Worm (Caenorhabditis elegans): Measurements from ENCODE around the gene C55A6.7.
"Not testable (repeated sequence)": the region's sequence is repeated elsewhere in the genome, so short reads cannot be mapped to it uniquely, and the experiment has no call there.

Gene C55A6.7

ce11 chrV:11480734-11481133 is 39.6 kb downstream of the C55A6.7 start, which contains the start of gene T11F9.14:
T11F9.14 (minus strand) TSS chrV:11480834.
- TF ChIP-seq ets-7 (tag; optimal IDR thresholded peaks at IDR 0.05); hmg-4 (GFP tag; optimal IDR thresholded peaks at IDR 0.05); hnd-1 (tag; optimal IDR thresholded peaks at IDR 0.05): not testable (repeated sequence)

- TF ChIP-seq F13C5.2 (tag; optimal IDR thresholded peaks at IDR 0.05): no peak
- TF ChIP-seq sea-1 (GFP tag; conservative IDR thresholded peaks at IDR 0.05): no peak
- no peak for TF ChIP-seq scrt-1 (GFP tag; IDR thresholded peaks at IDR 0.05)
- TF ChIP-seq hmbx-1 (tag; optimal IDR thresholded peaks at IDR 0.05): no peak
- TF ChIP-seq hnd-1 (tag; optimal IDR thresholded peaks at IDR 0.05): no peak
- TF ChIP-seq ceh-36 (tag; optimal IDR thresholded peaks at IDR 0.05): no peak
- no peak for TF ChIP-seq hmg-4 (GFP tag; optimal IDR thresholded peaks at IDR 0.05)
- TF ChIP-seq tbx-11 (GFP tag; IDR thresholded peaks at IDR 0.05): no peak
- no peak for TF ChIP-seq ets-7 (tag; optimal IDR thresholded peaks at IDR 0.05)
These were observed 40.9 kb downstream of the C55A6.7 start, which contains the start of gene T11F9.22 for ce11 chrV:11479406-11479805. T11F9.22 (plus strand) TSS chrV:11479706.

- TF ChIP-seq tbx-37 (GFP tag; conservative IDR thresholded peaks at IDR 0.05); pes-1 (GFP tag; IDR thresholded peaks at IDR 0.05); hmbx-1 (tag; optimal IDR thresholded peaks at IDR 0.05): not testable (repeated sequence)
These were observed 44.7 kb downstream of the C55A6.7 start, which contains the start of gene T11F9.7 for ce11 chrV:11475638-11476037. T11F9.7 (plus strand) TSS chrV:11475938.

ce11 chrV:11474399-11474798 is 45.9 kb downstream of the C55A6.7 start, which contains the start of gene nas-22:
nas-22 (plus strand) TSS chrV:11474699.
- TF ChIP-seq B0310.2 (tag; optimal IDR thresholded peaks at IDR 0.05): no peak
- no peak for TF ChIP-seq ceh-36 (tag; optimal IDR thresholded peaks at IDR 0.05)
- TF ChIP-seq ets-7 (tag; optimal IDR thresholded peaks at IDR 0.05): no peak
- no peak for TF ChIP-seq tbx-37 (GFP tag; conservative IDR thresholded peaks at IDR 0.05)
- TF ChIP-seq F13C5.2 (tag; optimal IDR thresholded peaks at IDR 0.05): no peak
- TF ChIP-seq sea-1 (GFP tag; conservative IDR thresholded peaks at IDR 0.05): no peak
- TF ChIP-seq flt-1 (GFP tag; IDR thresholded peaks at IDR 0.05): no peak
- TF ChIP-seq hmbx-1 (tag; optimal IDR thresholded peaks at IDR 0.05): no peak
- TF ChIP-seq scrt-1 (GFP tag; IDR thresholded peaks at IDR 0.05): no peak
- TF ChIP-seq ceh-13 (GFP tag; optimal IDR thresholded peaks at IDR 0.05): no peak
- TF ChIP-seq ama-1 (optimal IDR thresholded peaks at IDR 0.05): no peak
- TF ChIP-seq hnd-1 (tag; optimal IDR thresholded peaks at IDR 0.05): no peak
- no peak for TF ChIP-seq tbx-11 (GFP tag; IDR thresholded peaks at IDR 0.05)

ce11 chrV:11472209-11472608 is 48.1 kb downstream of the C55A6.7 start, which contains the start of the genes nas-20 and nas-21:
nas-20 (minus strand) TSS chrV:11472309.
nas-21 (plus strand) TSS chrV:11472564.
- TF ChIP-seq tbx-37 (GFP tag; conservative IDR thresholded peaks at IDR 0.05): no peak
- no peak for TF ChIP-seq ceh-13 (GFP tag; optimal IDR thresholded peaks at IDR 0.05)
- TF ChIP-seq ceh-36 (tag; optimal IDR thresholded peaks at IDR 0.05): no peak
- no peak for TF ChIP-seq tra-4 (tag; optimal IDR thresholded peaks at IDR 0.05)
- no peak for TF ChIP-seq ets-7 (tag; optimal IDR thresholded peaks at IDR 0.05)
- no peak for TF ChIP-seq hnd-1 (tag; optimal IDR thresholded peaks at IDR 0.05)
- TF ChIP-seq tbx-11 (GFP tag; IDR thresholded peaks at IDR 0.05): no peak
- TF ChIP-seq hmg-4 (GFP tag; optimal IDR thresholded peaks at IDR 0.05): no peak

ce11 chrV:11470210-11470713 is 50.1 kb downstream of the C55A6.7 start, which contains the start of gene aat-6:
aat-6 (minus strand) TSS chrV:11470663.
- no peak for TF ChIP-seq tra-4 (tag; optimal IDR thresholded peaks at IDR 0.05)
- TF ChIP-seq B0310.2 (tag; optimal IDR thresholded peaks at IDR 0.05): no peak
- TF ChIP-seq ceh-36 (tag; optimal IDR thresholded peaks at IDR 0.05): no peak
- no peak for TF ChIP-seq scrt-1 (GFP tag; IDR thresholded peaks at IDR 0.05)
- no peak for TF ChIP-seq hnd-1 (tag; optimal IDR thresholded peaks at IDR 0.05)
- no peak for TF ChIP-seq sea-1 (GFP tag; conservative IDR thresholded peaks at IDR 0.05)
- no peak for TF ChIP-seq ama-1 (optimal IDR thresholded peaks at IDR 0.05)
- no peak for TF ChIP-seq ets-7 (tag; optimal IDR thresholded peaks at IDR 0.05)

All from whole organism, early embryonic.